Fruit fly (Drosophila melanogaster): Measurements from ENCODE around the gene GMF.

GMF gene

dm6 chr2L:16269232-16270134, 33.3 kb downstream of the GMF start (continued):
- TF ChIP-seq fd85E (GFP tag; optimal IDR thresholded peaks at IDR 0.05) (peak; percentile 60), CG11294 (GFP tag; IDR thresholded peaks at IDR 0.05) (no peak), fd59A (GFP tag; optimal IDR thresholded peaks at IDR 0.05) (peak; percentile 6), CG8119 (GFP tag; IDR thresholded peaks at IDR 0.05) (no peak), svp (GFP tag) (no peak), CG1621 (tag; optimal IDR thresholded peaks at IDR 0.05) (peak; percentile 70), CG34406 (GFP tag; optimal IDR thresholded peaks at IDR 0.05) (peak; percentile 74), vri (GFP tag; optimal IDR thresholded peaks at IDR 0.05) (peak; percentile 97), CG31627 (GFP tag; optimal IDR thresholded peaks at IDR 0.05) (peak; percentile 23), CG3032 (tag; optimal IDR thresholded peaks at IDR 0.05) (peak; percentile 32), CG11902 (GFP tag; optimal IDR thresholded peaks at IDR 0.05) (no peak), CG7368 (GFP tag; optimal IDR thresholded peaks at IDR 0.05) (peak; percentile 84), Hr4 (GFP tag; optimal IDR thresholded peaks at IDR 0.05) (peak; percentile 6), CG4318 (GFP tag; optimal IDR thresholded peaks at IDR 0.05) (no peak), Lpt (GFP tag; optimal IDR thresholded peaks at IDR 0.05) (peak; percentile 79), eg (GFP tag; IDR thresholded peaks at IDR 0.05) (no peak), achi (GFP tag; optimal IDR thresholded peaks at IDR 0.05) (peak; percentile 65), net (GFP tag; optimal IDR thresholded peaks at IDR 0.05) (peak; percentile 52)

- TF ChIP-seq pdm3 (GFP tag; optimal IDR thresholded peaks at IDR 0.05) (no peak), lz (GFP tag; optimal IDR thresholded peaks at IDR 0.05) (no peak), fd59A (GFP tag; optimal IDR thresholded peaks at IDR 0.05) (peak; percentile 1), CG10631 (GFP tag; optimal IDR thresholded peaks at IDR 0.05) (peak; percentile 10), fd85E (GFP tag; optimal IDR thresholded peaks at IDR 0.05) (no peak), Sox14 (GFP tag; optimal IDR thresholded peaks at IDR 0.05) (peak; percentile 23)
Observed at dm6 chr2L:16268869-16269231, 33.9 kb downstream of the GMF start.

- TF ChIP-seq Lpt (GFP tag; optimal IDR thresholded peaks at IDR 0.05) (peak; percentile 42), fd85E (GFP tag; optimal IDR thresholded peaks at IDR 0.05) (no peak), Gug (GFP tag; IDR thresholded peaks at IDR 0.05) (no peak), acj6 (GFP tag; optimal IDR thresholded peaks at IDR 0.05) (no peak), Blimp-1 (GFP tag; optimal IDR thresholded peaks at IDR 0.05) (no peak), Sox14 (GFP tag; optimal IDR thresholded peaks at IDR 0.05) (no peak), Met (GFP tag; optimal IDR thresholded peaks at IDR 0.05) (no peak), CG6792 (GFP tag; optimal IDR thresholded peaks at IDR 0.05) (no peak), Eip93F (GFP tag; optimal IDR thresholded peaks at IDR 0.05) (no peak), net (GFP tag; optimal IDR thresholded peaks at IDR 0.05) (peak; percentile 40), CG6276 (GFP tag; optimal IDR thresholded peaks at IDR 0.05) (peak; percentile 32), CG4318 (GFP tag; optimal IDR thresholded peaks at IDR 0.05) (no peak), Sox15 (GFP tag; optimal IDR thresholded peaks at IDR 0.05) (no peak), Sox102F (GFP tag; optimal IDR thresholded peaks at IDR 0.05) (no peak), dsx (GFP tag; optimal IDR thresholded peaks at IDR 0.05; ENCODE audit: poor library complexity, severe bottlenecking) (peak; percentile 56), fkh (GFP tag; optimal IDR thresholded peaks at IDR 0.05) (no peak), CG9139 (GFP tag; optimal IDR thresholded peaks at IDR 0.05) (no peak), CG10669 (GFP tag; optimal IDR thresholded peaks at IDR 0.05) (no peak), Ets21C (GFP tag; optimal IDR thresholded peaks at IDR 0.05) (no peak), CG31627 (GFP tag; optimal IDR thresholded peaks at IDR 0.05) (no peak), CG6854 (GFP tag; optimal IDR thresholded peaks at IDR 0.05) (peak; percentile 58), CG10631 (GFP tag; optimal IDR thresholded peaks at IDR 0.05) (no peak), vri (GFP tag; optimal IDR thresholded peaks at IDR 0.05) (peak; percentile 54), CG1621 (tag; optimal IDR thresholded peaks at IDR 0.05) (no peak)
Observed at dm6 chr2L:16268107-16268539, 34.6 kb downstream of the GMF start.

Data from whole organism, prepupa.